Fruit fly (Drosophila melanogaster) whole organism, embryonic: Measurements from ENCODE around the gene RpL27A.

ENCODE experiments used
- Bgb ChIP-seq: fragments of 200-800 bp; sonication (Bioruptor generic); IDR thresholded peaks from 2 replicates; pipeline ENCODE4 v1.3.6; 2022; ENCODE audit warnings: missing biosample characterization, missing genetic modification characterization; ENCODE audit not compliant: partially characterized antibody
- CG10267 ChIP-seq: fragments of 200-800 bp; sonication (Bioruptor generic); optimal IDR thresholded peaks from 2 replicates; lab custom pipeline; 2018; ENCODE audit warnings: missing biosample characterization, mild to moderate bottlenecking, missing genetic modification characterization, moderate library complexity
- CG13287 ChIP-seq: fragments of 200-800 bp; sonication (Bioruptor generic); IDR thresholded peaks from 2 replicates; pipeline ENCODE4 v1.3.6; 2022; ENCODE audit warnings: missing biosample characterization, missing genetic modification characterization; ENCODE audit not compliant: partially characterized antibody
- CG13775 ChIP-seq: fragments of 200-800 bp; sonication (Bioruptor generic); optimal IDR thresholded peaks from 3 replicates; lab custom pipeline; 2017; ENCODE audit warnings: missing biosample characterization, mild to moderate bottlenecking, missing genetic modification characterization
- CG13894 ChIP-seq: fragments of 200-800 bp; sonication (Bioruptor generic); optimal IDR thresholded peaks from 3 replicates; lab custom pipeline; 2018; ENCODE audit warnings: missing biosample characterization, mild to moderate bottlenecking, missing genetic modification characterization, moderate library complexity
- CG14860 ChIP-seq: fragments of 200-800 bp; sonication (Bioruptor generic); IDR thresholded peaks from 3 replicates; pipeline ENCODE4 v1.3.6; 2022; ENCODE audit warnings: missing biosample characterization, missing genetic modification characterization; ENCODE audit not compliant: partially characterized antibody
- CG15696 ChIP-seq: fragments of 200-800 bp; sonication (Bioruptor generic); optimal IDR thresholded peaks from 2 replicates; lab custom pipeline; 2019; ENCODE audit warnings: missing biosample characterization, mild to moderate bottlenecking, missing genetic modification characterization, moderate library complexity
- CG1603 ChIP-seq: fragments of 200-800 bp; sonication (Bioruptor generic); optimal IDR thresholded peaks from 2 replicates; lab custom pipeline; 2019; ENCODE audit warnings: missing biosample characterization, mild to moderate bottlenecking, missing genetic modification characterization, moderate library complexity
- CG16863 ChIP-seq: fragments of 200-800 bp; sonication (Bioruptor generic); optimal IDR thresholded peaks from 3 replicates; lab custom pipeline; 2016; ENCODE audit warnings: missing biosample characterization, missing genetic modification characterization
- CG17568 ChIP-seq: fragments of 200-800 bp; sonication (Bioruptor generic); optimal IDR thresholded peaks from 2 replicates; lab custom pipeline; 2018; ENCODE audit warnings: missing biosample characterization, mild to moderate bottlenecking, missing genetic modification characterization, moderate library complexity
- CG17829 ChIP-seq: fragments of 200-800 bp; optimal IDR thresholded peaks from 2 replicates; lab custom pipeline; 2019; ENCODE audit warnings: missing biosample characterization, mild to moderate bottlenecking, missing genetic modification characterization, moderate library complexity
- CG1792 ChIP-seq: fragments of 200-800 bp; sonication (Bioruptor generic); optimal IDR thresholded peaks from 2 replicates; lab custom pipeline; 2016; ENCODE audit warnings: missing biosample characterization, missing genetic modification characterization
- CG2889 ChIP-seq: fragments of 200-800 bp; sonication (Bioruptor generic); IDR thresholded peaks from 3 replicates; pipeline ENCODE4 v1.3.6; 2022; ENCODE audit warnings: missing biosample characterization, missing genetic modification characterization
- CG3995 ChIP-seq: fragments of 200-800 bp; sonication (Bioruptor generic); optimal IDR thresholded peaks from 3 replicates; lab custom pipeline; 2016; ENCODE audit warnings: missing biosample characterization, missing genetic modification characterization
- CG42726 ChIP-seq: fragments of 200-800 bp; sonication (Bioruptor generic); IDR thresholded peaks from 2 replicates; pipeline ENCODE4 v1.3.6; 2022; ENCODE audit warnings: missing biosample characterization, missing genetic modification characterization; ENCODE audit not compliant: partially characterized antibody
- CG4617 ChIP-seq: fragments of 200-800 bp; sonication (Bioruptor generic); optimal IDR thresholded peaks from 3 replicates; lab custom pipeline; 2016; ENCODE audit warnings: missing biosample characterization, missing genetic modification characterization, borderline replicate concordance
- CG6813 ChIP-seq: fragments of 200-800 bp; sonication (Bioruptor generic); optimal IDR thresholded peaks from 2 replicates; lab custom pipeline; 2017; ENCODE audit warnings: missing biosample characterization, missing genetic modification characterization, mild to moderate bottlenecking, moderate library complexity, missing genetic modification reagents
- D19B ChIP-seq: fragments of 200-800 bp; sonication (Bioruptor generic); optimal IDR thresholded peaks from 2 replicates; lab custom pipeline; 2017; ENCODE audit warnings: missing biosample characterization, mild to moderate bottlenecking, missing genetic modification characterization
- Dad ChIP-seq: fragments of 200-800 bp; sonication (Bioruptor generic); optimal IDR thresholded peaks from 3 replicates; lab custom pipeline; 2016; ENCODE audit warnings: missing biosample characterization, missing genetic modification characterization
- Dp ChIP-seq: fragments of 200-800 bp; sonication (Bioruptor generic); optimal IDR thresholded peaks from 2 replicates; lab custom pipeline; 2018; ENCODE audit warnings: missing biosample characterization, mild to moderate bottlenecking, missing genetic modification characterization, moderate library complexity
- H15 ChIP-seq: fragments of 200-800 bp; sonication (Bioruptor generic); IDR thresholded peaks from 3 replicates; pipeline ENCODE4 v1.3.6; 2022; ENCODE audit warnings: missing biosample characterization, missing genetic modification characterization
- HLHmδ ChIP-seq: fragments of 200-800 bp; sonication (Bioruptor generic); optimal IDR thresholded peaks from 2 replicates; lab custom pipeline; 2018; ENCODE audit warnings: missing biosample characterization, mild to moderate bottlenecking, missing genetic modification characterization, moderate library complexity
- Hmr ChIP-seq: fragments of 200-800 bp; sonication (Bioruptor generic); optimal IDR thresholded peaks from 3 replicates; lab custom pipeline; 2017; ENCODE audit warnings: mild to moderate bottlenecking, missing biosample characterization, missing genetic modification reagents, missing genetic modification characterization
- Hmx ChIP-seq: fragments of 200-800 bp; sonication (Bioruptor generic); optimal IDR thresholded peaks from 2 replicates; lab custom pipeline; 2016; ENCODE audit warnings: missing biosample characterization, missing genetic modification characterization
- Mrtf ChIP-seq: fragments of 200-800 bp; sonication (Bioruptor generic); IDR thresholded peaks from 3 replicates; pipeline ENCODE4 v1.3.6; 2022; ENCODE audit warnings: missing biosample characterization, missing genetic modification characterization
- Neu2 ChIP-seq: fragments of 200-800 bp; sonication (Bioruptor generic); optimal IDR thresholded peaks from 3 replicates; lab custom pipeline; 2016; ENCODE audit warnings: missing biosample characterization, missing genetic modification characterization, borderline replicate concordance
- NfI ChIP-seq: fragments of 200-800 bp; sonication (Bioruptor generic); optimal IDR thresholded peaks from 3 replicates; lab custom pipeline; 2018; ENCODE audit warnings: missing biosample characterization, mild to moderate bottlenecking, missing genetic modification characterization, moderate library complexity
- Rx ChIP-seq: fragments of 200-800 bp; sonication (Bioruptor generic); IDR thresholded peaks from 2 replicates; pipeline ENCODE4 v1.3.6; 2022; ENCODE audit warnings: missing biosample characterization, missing genetic modification characterization
- Side ChIP-seq: fragments of 200-800 bp; sonication (Bioruptor generic); optimal IDR thresholded peaks from 2 replicates; lab custom pipeline; 2016; ENCODE audit warnings: missing biosample characterization, missing genetic modification characterization
- TFAM ChIP-seq: fragments of 200-800 bp; sonication (Bioruptor generic); optimal IDR thresholded peaks from 2 replicates; lab custom pipeline; 2017; ENCODE audit warnings: missing biosample characterization, missing genetic modification characterization, inconsistent platforms
- aop ChIP-seq: fragments of 200-800 bp; sonication (Bioruptor generic); IDR thresholded peaks from 2 replicates; pipeline ENCODE4 v1.3.6; 2022; ENCODE audit warnings: missing biosample characterization, missing genetic modification characterization
- btn ChIP-seq: fragments of 200-800 bp; sonication (Bioruptor generic); optimal IDR thresholded peaks from 2 replicates; lab custom pipeline; 2016; ENCODE audit warnings: missing biosample characterization, missing genetic modification characterization
- cad ChIP-seq: fragments of >200 bp; optimal IDR thresholded peaks from 2 replicates; lab custom pipeline; 2017; ENCODE audit warnings: missing biosample characterization, missing genetic modification characterization
- chm ChIP-seq: fragments of 200-800 bp; sonication (Bioruptor generic); IDR thresholded peaks from 2 replicates; pipeline ENCODE4 v1.3.6; 2022; ENCODE audit warnings: missing biosample characterization, missing genetic modification characterization
- emc ChIP-seq: fragments of 200-800 bp; sonication (Bioruptor generic); optimal IDR thresholded peaks from 2 replicates; lab custom pipeline; 2016; ENCODE audit warnings: missing biosample characterization, missing genetic modification characterization
- en ChIP-seq: fragments of 200-800 bp; sonication (Bioruptor generic); optimal IDR thresholded peaks from 2 replicates; lab custom pipeline; 2016; ENCODE audit warnings: missing biosample characterization, missing genetic modification characterization
- gsb-n ChIP-seq: fragments of 200-800 bp; sonication (Bioruptor generic); optimal IDR thresholded peaks from 3 replicates; lab custom pipeline; 2018; ENCODE audit warnings: missing biosample characterization, mild to moderate bottlenecking, missing genetic modification characterization
- kni ChIP-seq: fragments of 200-800 bp; sonication (Bioruptor generic); optimal IDR thresholded peaks from 3 replicates; lab custom pipeline; 2017; ENCODE audit warnings: mild to moderate bottlenecking, missing biosample characterization, missing genetic modification reagents, missing genetic modification characterization
- nerfin-2 ChIP-seq: fragments of 200-800 bp; sonication (Bioruptor generic); IDR thresholded peaks from 2 replicates; pipeline ENCODE4 v1.3.6; 2022; ENCODE audit warnings: missing biosample characterization, missing genetic modification characterization; ENCODE audit not compliant: partially characterized antibody
- salm ChIP-seq: fragments of 200-800 bp; sonication (Bioruptor generic); optimal IDR thresholded peaks from 2 replicates; lab custom pipeline; 2018; ENCODE audit warnings: missing biosample characterization, mild to moderate bottlenecking, missing genetic modification characterization
- slbo ChIP-seq: fragments of 200-800 bp; sonication (Bioruptor generic); IDR thresholded peaks from 2 replicates; pipeline ENCODE4 v1.3.6; 2022; ENCODE audit warnings: missing biosample characterization, missing genetic modification characterization
- stwl ChIP-seq: fragments of 200-800 bp; sonication (Bioruptor generic); optimal IDR thresholded peaks from 3 replicates; lab custom pipeline; 2018; ENCODE audit warnings: missing biosample characterization, mild to moderate bottlenecking, missing genetic modification characterization, moderate library complexity
- tio ChIP-seq: fragments of 200-800 bp; sonication (Bioruptor generic); optimal IDR thresholded peaks from 2 replicates; lab custom pipeline; 2017; ENCODE audit warnings: missing biosample characterization, missing genetic modification characterization, inconsistent platforms
- tna ChIP-seq: fragments of 200-800 bp; sonication (Bioruptor generic); IDR thresholded peaks from 2 replicates; pipeline ENCODE4 v1.3.6; 2022; ENCODE audit warnings: missing biosample characterization, missing genetic modification characterization; ENCODE audit not compliant: partially characterized antibody
- trem ChIP-seq: fragments of 200-800 bp; optimal IDR thresholded peaks from 3 replicates; lab custom pipeline; 2019; ENCODE audit warnings: missing biosample characterization, mild to moderate bottlenecking, missing genetic modification characterization, moderate library complexity
- tup ChIP-seq: fragments of 200-800 bp; sonication (Bioruptor generic); optimal IDR thresholded peaks from 2 replicates; lab custom pipeline; 2016; ENCODE audit warnings: missing biosample characterization, mild to moderate bottlenecking, missing genetic modification characterization, moderate library complexity
- tx ChIP-seq: fragments of 200-800 bp; sonication (Bioruptor generic); optimal IDR thresholded peaks from 2 replicates; lab custom pipeline; 2016; ENCODE audit warnings: missing biosample characterization, missing genetic modification characterization
- unc-4 ChIP-seq: fragments of 200-800 bp; sonication (Bioruptor generic); IDR thresholded peaks from 2 replicates; pipeline ENCODE4 v1.3.6; 2022; ENCODE audit warnings: missing biosample characterization, missing genetic modification characterization; ENCODE audit not compliant: partially characterized antibody
- vvl ChIP-seq: fragments of 200-800 bp; sonication (Bioruptor generic); IDR thresholded peaks from 2 replicates; pipeline ENCODE4 v1.3.6; 2022; ENCODE audit warnings: missing biosample characterization, missing genetic modification characterization
- zen ChIP-seq: fragments of 200-800 bp; sonication (Bioruptor generic); optimal IDR thresholded peaks from 3 replicates; lab custom pipeline; 2018; ENCODE audit warnings: missing biosample characterization, mild to moderate bottlenecking, missing genetic modification characterization, moderate library complexity

Gene RpL27A

DNA sequence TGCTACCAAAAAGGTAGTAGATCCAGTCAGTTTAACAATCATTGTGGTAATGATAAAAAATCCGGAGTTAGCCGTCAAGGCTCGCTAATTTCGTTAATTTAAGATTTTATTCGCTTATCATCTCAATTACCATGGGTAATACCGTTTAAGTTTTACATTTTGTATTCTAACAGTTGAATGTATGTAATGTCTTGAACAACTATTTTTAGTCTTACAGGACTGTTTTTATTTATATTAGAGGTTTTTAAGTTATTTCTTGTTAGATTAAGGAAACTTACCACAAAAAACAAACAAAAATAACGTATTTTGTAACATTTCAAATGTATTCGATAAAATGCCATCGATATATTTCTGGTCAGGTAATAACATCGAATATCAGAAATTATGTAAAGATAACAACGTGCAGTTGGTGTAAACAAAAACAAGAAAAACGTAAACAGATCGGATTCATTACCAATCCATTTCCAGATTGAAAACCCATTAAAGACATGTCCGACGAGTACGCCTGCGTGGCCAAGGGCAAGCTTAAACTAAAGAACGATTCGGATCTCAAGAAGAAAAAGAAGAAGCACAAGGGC lies 16.1 kb downstream of the RpL27A start, which contains the start of the genes Sfp24F and CG15432 (continued):
- no peak for TF ChIP-seq TFAM (GFP tag; lab: Kevin White, UChicago)
- no peak for TF ChIP-seq Hmr (GFP tag; lab: Kevin White, UChicago)
- peak; percentile 26 for TF ChIP-seq CG10267 (tag; lab: Kevin White, UChicago)
- TF ChIP-seq NfI (GFP tag; lab: Kevin White, UChicago): no peak
- TF ChIP-seq Bgb (GFP tag; lab: Robert Waterston, UW): peak; percentile 59
- no peak for TF ChIP-seq CG6813 (GFP tag; lab: Kevin White, UChicago)
- peak; percentile 43 for TF ChIP-seq trem (tag; lab: Kevin White, UChicago)
- TF ChIP-seq CG42726 (GFP tag; lab: Robert Waterston, UW): no peak
- TF ChIP-seq Mrtf: no peak
- no peak for TF ChIP-seq CG2889 (GFP tag; lab: Robert Waterston, UW)
- TF ChIP-seq Neu2: no peak
- no peak for TF ChIP-seq slbo (GFP tag; lab: Robert Waterston, UW)
- TF ChIP-seq HLHmδ: no peak
- peak; percentile 99 for TF ChIP-seq CG1603 (tag; lab: Kevin White, UChicago)
- TF ChIP-seq Rx (GFP tag; lab: Robert Waterston, UW): no peak
- TF ChIP-seq cad: no peak
- no peak for TF ChIP-seq CG13894 (tag; lab: Kevin White, UChicago)
- no peak for TF ChIP-seq aop
- no peak for TF ChIP-seq salm
- no peak for TF ChIP-seq Dad (GFP tag; lab: Kevin White, UChicago)
- TF ChIP-seq CG13775 (GFP tag; lab: Kevin White, UChicago): no peak
- no peak for TF ChIP-seq H15 (GFP tag; lab: Robert Waterston, UW)
- no peak for TF ChIP-seq CG15696 (tag; lab: Kevin White, UChicago)
- TF ChIP-seq en: no peak
- peak; percentile 83 for TF ChIP-seq stwl (tag; lab: Kevin White, UChicago)
- TF ChIP-seq Hmx (GFP tag; lab: Kevin White, UChicago): no peak
- TF ChIP-seq tup: no peak
- TF ChIP-seq gsb-n (tag; lab: Kevin White, UChicago): no peak
- no peak for TF ChIP-seq zen
- TF ChIP-seq CG13287 (GFP tag; lab: Robert Waterston, UW): peak; percentile 77
- TF ChIP-seq CG4617 (GFP tag; lab: Kevin White, UChicago): peak; percentile 38
- TF ChIP-seq btn (GFP tag; lab: Kevin White, UChicago): no peak
- no peak for TF ChIP-seq kni (GFP tag; lab: Kevin White, UChicago)
- no peak for TF ChIP-seq emc
- TF ChIP-seq CG1792 (GFP tag; lab: Kevin White, UChicago): no peak
- peak; percentile 39; the same call in 1 of the 2 replicates for TF ChIP-seq tna (GFP tag; lab: Robert Waterston, UW)
- no peak for TF ChIP-seq CG16863 (GFP tag; lab: Kevin White, UChicago)
- no peak for TF ChIP-seq CG17568 (GFP tag; lab: Kevin White, UChicago)
- no peak for TF ChIP-seq vvl
- no peak for TF ChIP-seq CG17829 (tag; lab: Kevin White, UChicago)
- no peak for TF ChIP-seq nerfin-2
- no peak for TF ChIP-seq D19B (GFP tag; lab: Kevin White, UChicago)
- no peak for TF ChIP-seq Side
- no peak for TF ChIP-seq chm
- TF ChIP-seq unc-4 (GFP tag; lab: Robert Waterston, UW): peak; percentile 55
- TF ChIP-seq tx: no peak
- TF ChIP-seq CG14860 (GFP tag; lab: Robert Waterston, UW): no peak
- no peak for TF ChIP-seq CG3995
- peak; percentile 67 for TF ChIP-seq Dp (GFP tag; lab: Kevin White, UChicago)
- no peak for TF ChIP-seq tio (GFP tag; lab: Kevin White, UChicago)
